Fruit fly (Drosophila melanogaster) whole organism: ENCODE measurements around the gene sunn.

ENCODE experiments used
- CG8478 ChIP-seq: fragments of >200 bp; optimal IDR thresholded peaks from 2 replicates; lab custom pipeline; 2018; ENCODE audit warnings: inconsistent platforms
- EcR ChIP-seq, 2 experiments: fragments of >200 bp; optimal IDR thresholded peaks; 2 replicates each; lab custom pipeline; 2017; ENCODE audit warnings: missing biosample characterization in 2 of 2, missing genetic modification characterization in 2 of 2, missing genetic modification reagents in 2 of 2
- pan ChIP-seq: fragments of >200 bp; optimal IDR thresholded peaks from 2 replicates; lab custom pipeline; 2017

DNA sequence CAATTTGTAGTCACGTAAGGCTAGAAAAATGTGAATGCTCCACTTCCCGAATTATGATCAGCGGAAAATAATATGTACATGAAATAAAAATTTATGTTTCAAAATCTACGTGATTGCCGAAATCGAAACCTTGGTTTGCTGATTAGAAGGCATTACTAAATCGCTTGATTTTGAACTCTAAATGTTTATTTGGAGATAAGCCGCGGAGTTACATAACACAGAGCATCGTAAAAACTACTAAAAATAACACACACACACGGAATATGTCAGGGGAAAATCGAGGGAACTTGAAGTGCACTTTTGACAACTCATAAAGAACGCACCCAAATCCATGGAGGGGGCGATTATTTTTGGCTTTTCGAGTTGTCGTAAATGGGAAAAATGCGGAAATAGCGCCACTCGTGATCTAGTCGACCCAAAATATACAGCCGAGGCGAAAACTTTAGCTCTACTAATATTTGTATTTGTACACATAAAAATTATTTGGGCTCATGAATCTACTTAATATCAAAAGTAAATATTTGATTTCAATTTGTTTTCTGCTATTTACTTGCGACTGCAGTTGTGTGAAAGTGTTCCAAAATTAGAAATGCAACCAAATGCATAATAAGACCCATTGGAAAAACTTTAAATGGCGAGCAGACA lies 23.1 kb upstream of the sunn start:
- TF ChIP-seq pan (lab: Kevin White, UChicago) (no peak), EcR (GFP tag; optimal IDR thresholded peaks at IDR 0.05; lab: Kevin White, UChicago) (no peak), CG8478 (lab: Kevin White, UChicago) (no peak)
